Worm (Caenorhabditis elegans): ENCODE data around the gene clec-198.

ce11 chrIV:17338920-17339510 is 8.0 kb upstream of the clec-198 start, which contains the start of gene C49C3.10:
- TF ChIP-seq fkh-3 (tag; optimal IDR thresholded peaks at IDR 0.05) (no peak), T26A5.8 (tag; optimal IDR thresholded peaks at IDR 0.05) (no peak), nhr-90 (tag; optimal IDR thresholded peaks at IDR 0.05) (no peak), ceh-79 (tag; optimal IDR thresholded peaks at IDR 0.05) (no peak), ztf-26 (tag; optimal IDR thresholded peaks at IDR 0.05) (no peak), F55B11.4 (tag; optimal IDR thresholded peaks at IDR 0.05; ENCODE audit: borderline replicate concordance, insufficient read depth) (no peak), pha-4 (tag; optimal IDR thresholded peaks at IDR 0.05) (no peak)

Measured in whole organism, young adult.